Worm (Caenorhabditis elegans): ENCODE data around the gene C46E10.3.

ce11 chrII:3681365-3682083 lies 39.6 kb upstream of the C46E10.3 start, which contains the start of gene F19B10.10:
- TF ChIP-seq unc-55 (GFP tag; optimal IDR thresholded peaks at IDR 0.05) (no peak), pax-1 (tag; optimal IDR thresholded peaks at IDR 0.05) (no peak), T23F11.4 (GFP tag; optimal IDR thresholded peaks at IDR 0.05) (no peak)

Measured in whole organism, late embryonic.